Worm (Caenorhabditis elegans) whole organism, mixed stage, embryonic: ENCODE results near the gene F21H7.3.

Source experiments
- M03D4.4 ChIP-seq: sonication (generic microtip); optimal IDR thresholded peaks from 2 replicates; lab custom pipeline; 2017; ENCODE audit warnings: mild to moderate bottlenecking, missing genetic modification characterization, missing compliant biosample characterization
- bed-3 ChIP-seq: fragments of 200-800 bp; sonication (Bioruptor generic); optimal IDR thresholded peaks from 3 replicates; lab custom pipeline; 2018; ENCODE audit warnings: mild to moderate bottlenecking, missing genetic modification characterization, moderate library complexity, missing compliant biosample characterization
- blmp-1 ChIP-seq: fragments of 150-350 bp; optimal IDR thresholded peaks from 2 replicates; lab custom pipeline; 2014; ENCODE audit warnings: missing biosample characterization, missing genetic modification characterization
- ceh-43 ChIP-seq: fragments of 200-800 bp; sonication (Bioruptor generic); optimal IDR thresholded peaks from 2 replicates; lab custom pipeline; 2018; ENCODE audit warnings: mild to moderate bottlenecking, missing genetic modification characterization, moderate library complexity, missing compliant biosample characterization
- ces-1 ChIP-seq: fragments of 150-350 bp; optimal IDR thresholded peaks from 2 replicates; lab custom pipeline; 2014; ENCODE audit warnings: missing biosample characterization, missing genetic modification reagents, missing genetic modification characterization
- cnd-1 ChIP-seq: fragments of 200-800 bp; sonication (Bioruptor generic); optimal IDR thresholded peaks from 2 replicates; lab custom pipeline; 2018; ENCODE audit warnings: mild to moderate bottlenecking, missing genetic modification characterization, missing compliant biosample characterization
- drap-1 ChIP-seq: fragments of 200-800 bp; sonication (Bioruptor generic); optimal IDR thresholded peaks from 3 replicates; lab custom pipeline; 2018; ENCODE audit warnings: mild to moderate bottlenecking, missing genetic modification characterization, missing compliant biosample characterization
- elt-1 ChIP-seq: sonication (generic microtip); optimal IDR thresholded peaks from 2 replicates; lab custom pipeline; 2017; ENCODE audit warnings: missing genetic modification characterization, mild to moderate bottlenecking, missing compliant biosample characterization, antibody characterized with exemption, moderate library complexity, borderline replicate concordance; ENCODE audit not compliant: insufficient read depth
- elt-3 ChIP-seq: fragments of 150-350 bp; optimal IDR thresholded peaks from 2 replicates; lab custom pipeline; 2014; ENCODE audit warnings: missing biosample characterization, missing genetic modification characterization
- flh-1 ChIP-seq: fragments of 200-800 bp; sonication (Bioruptor generic); optimal IDR thresholded peaks from 2 replicates; lab custom pipeline; 2018; ENCODE audit warnings: mild to moderate bottlenecking, missing genetic modification characterization, moderate library complexity, missing compliant biosample characterization
- ham-2 ChIP-seq: fragments of 200-800 bp; sonication (Bioruptor generic); optimal IDR thresholded peaks from 2 replicates; lab custom pipeline; 2018; ENCODE audit warnings: mild to moderate bottlenecking, missing genetic modification characterization, missing compliant biosample characterization
- hlh-1 ChIP-seq: fragments of 150-350 bp; optimal IDR thresholded peaks from 2 replicates; lab custom pipeline; 2014; ENCODE audit warnings: missing biosample characterization, missing genetic modification reagents, missing genetic modification characterization
- lin-13 ChIP-seq: fragments of 150-350 bp; optimal IDR thresholded peaks from 2 replicates; lab custom pipeline; 2014; ENCODE audit warnings: missing biosample characterization, missing genetic modification characterization
- lsy-2 ChIP-seq: fragments of 150-350 bp; optimal IDR thresholded peaks from 2 replicates; lab custom pipeline; 2014; ENCODE audit warnings: missing biosample characterization, missing genetic modification characterization
- mab-5 ChIP-seq: fragments of 150-350 bp; optimal IDR thresholded peaks from 2 replicates; lab custom pipeline; 2014; ENCODE audit warnings: missing biosample characterization, missing genetic modification characterization
- mep-1 ChIP-seq: fragments of 150-350 bp; optimal IDR thresholded peaks from 2 replicates; lab custom pipeline; 2017; ENCODE audit warnings: missing biosample characterization, missing genetic modification reagents, missing genetic modification characterization, inconsistent platforms
- mls-2 ChIP-seq: sonication (generic microtip); optimal IDR thresholded peaks from 2 replicates; lab custom pipeline; 2016; ENCODE audit warnings: mild to moderate bottlenecking, missing genetic modification characterization, moderate library complexity, missing compliant biosample characterization
- nhr-12 ChIP-seq: fragments of 150-350 bp; optimal IDR thresholded peaks from 2 replicates; lab custom pipeline; 2014; ENCODE audit warnings: missing biosample characterization, missing genetic modification characterization
- nhr-2 ChIP-seq: fragments of 150-350 bp; optimal IDR thresholded peaks from 2 replicates; lab custom pipeline; 2014; ENCODE audit warnings: missing biosample characterization, missing genetic modification characterization
- nhr-237 ChIP-seq: fragments of 150-350 bp; optimal IDR thresholded peaks from 2 replicates; lab custom pipeline; 2014; ENCODE audit warnings: missing biosample characterization, missing genetic modification characterization
- nhr-76 ChIP-seq: sonication (generic microtip); optimal IDR thresholded peaks from 2 replicates; lab custom pipeline; 2017; ENCODE audit warnings: missing biosample characterization, missing genetic modification characterization
- pha-4 ChIP-seq: fragments of 150-350 bp; optimal IDR thresholded peaks from 2 replicates; lab custom pipeline; 2018; ENCODE audit warnings: missing biosample characterization, missing genetic modification reagents, missing genetic modification characterization
- sem-2 ChIP-seq: fragments of 200-800 bp; sonication (Bioruptor generic); optimal IDR thresholded peaks from 2 replicates; lab custom pipeline; 2018; ENCODE audit warnings: mild to moderate bottlenecking, missing genetic modification characterization, missing compliant biosample characterization
- sptf-1 ChIP-seq: sonication (generic microtip); optimal IDR thresholded peaks from 2 replicates; lab custom pipeline; 2017; ENCODE audit warnings: mild to moderate bottlenecking, missing genetic modification characterization, moderate library complexity, missing compliant biosample characterization
- unc-39 ChIP-seq: fragments of 150-350 bp; optimal IDR thresholded peaks from 2 replicates; lab custom pipeline; 2014; ENCODE audit warnings: missing biosample characterization, missing genetic modification characterization
- unc-62 ChIP-seq: fragments of 150-350 bp; optimal IDR thresholded peaks from 2 replicates; lab custom pipeline; 2014; ENCODE audit warnings: missing biosample characterization, missing genetic modification reagents, missing genetic modification characterization
- zip-8 ChIP-seq: fragments of 150-350 bp; optimal IDR thresholded peaks from 2 replicates; lab custom pipeline; 2014; ENCODE audit warnings: missing biosample characterization, missing genetic modification characterization

The F21H7.3 gene

ce11 chrV:16249105-16249504 lies 14.1 kb upstream of the F21H7.3 start:
- peak; percentile 52 for TF ChIP-seq elt-1 (tag; lab: Kevin White, UChicago)
- TF ChIP-seq drap-1 (GFP tag; lab: Kevin White, UChicago), result no peak
- TF ChIP-seq cnd-1 (tag; lab: Kevin White, UChicago), result no peak
- no peak for TF ChIP-seq mab-5 (tag; lab: Kevin White, UChicago)
- TF ChIP-seq nhr-12, result no peak

- TF ChIP-seq blmp-1 (tag; lab: Kevin White, UChicago) (no peak), ceh-43 (GFP tag; lab: Kevin White, UChicago) (no peak), nhr-2 (tag; lab: Kevin White, UChicago) (no peak), M03D4.4 (no peak), pha-4 (tag; lab: Kevin White, UChicago) (no peak)
These were observed 11.5 kb upstream of the F21H7.3 start, which contains the start of gene srh-95 for ce11 chrV:16246579-16246978. TSS of gene srh-95 (plus strand) at chrV:16246879.

DNA sequence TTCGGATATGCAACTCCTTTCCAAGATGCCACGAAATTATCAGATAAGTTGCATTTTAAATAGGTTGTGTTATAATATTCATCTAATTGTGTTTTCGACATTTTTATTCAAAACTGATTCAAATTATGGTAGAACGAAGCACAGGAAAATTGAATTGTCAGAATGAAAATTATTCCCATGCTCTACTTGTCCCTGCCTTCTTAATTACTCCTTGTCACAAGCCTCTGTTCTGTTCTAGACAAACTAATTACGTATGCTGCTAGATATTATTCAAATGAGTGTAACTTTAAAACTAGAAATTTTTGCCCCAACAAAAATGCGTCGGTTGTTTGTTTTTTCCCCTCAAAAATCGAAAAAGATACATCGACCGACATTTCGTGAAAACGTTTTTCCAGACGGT lies 9.0 kb upstream of the F21H7.3 start, which contains the start of gene srh-104:
Gene srh-104, minus strand, starts transcription at position 101 of the 400 bp plus-strand sequence.
- TF ChIP-seq mab-5 (tag; lab: Kevin White, UChicago) (no peak), cnd-1 (tag; lab: Kevin White, UChicago) (no peak), nhr-12 (no peak), nhr-2 (tag; lab: Kevin White, UChicago) (no peak), lin-13 (no peak), blmp-1 (tag; lab: Kevin White, UChicago) (no peak), lsy-2 (tag; lab: Kevin White, UChicago) (no peak), sptf-1 (tag; lab: Kevin White, UChicago) (no peak), unc-62 (GFP tag; lab: Kevin White, UChicago) (no peak), ceh-43 (GFP tag; lab: Kevin White, UChicago) (no peak), mep-1 (tag; lab: Kevin White, UChicago) (no peak), elt-1 (tag; lab: Kevin White, UChicago) (no peak)

DNA sequence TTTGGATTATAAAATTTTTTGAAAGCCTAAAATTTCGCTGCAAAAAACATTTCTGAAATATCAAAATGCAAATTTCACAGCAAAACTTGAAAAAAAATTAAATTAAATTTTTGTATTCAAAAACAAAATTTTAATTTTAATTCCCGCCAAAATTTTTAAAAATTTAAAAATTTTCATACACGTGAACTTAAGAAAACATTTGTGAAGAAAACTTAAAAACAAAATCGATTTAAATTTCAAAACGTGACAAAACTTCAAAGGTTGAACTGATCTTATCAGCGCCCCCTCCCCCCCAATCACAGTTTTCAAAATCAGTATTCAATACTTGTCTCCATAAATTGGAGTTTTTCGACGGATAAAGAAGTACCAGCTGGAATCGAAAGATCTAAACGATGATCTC lies 2.2 kb upstream of the F21H7.3 start, which contains the start of gene F21H7.5:
Gene F21H7.5, plus strand, starts transcription at position 301 of the 400 bp plus-strand sequence.
- no peak for TF ChIP-seq blmp-1 (tag; lab: Kevin White, UChicago)
- no peak for TF ChIP-seq unc-39 (tag; lab: Kevin White, UChicago)
- TF ChIP-seq nhr-12, result no peak
- no peak for TF ChIP-seq pha-4 (tag; lab: Kevin White, UChicago)
- TF ChIP-seq nhr-2 (tag; lab: Kevin White, UChicago), result no peak
- TF ChIP-seq hlh-1, result no peak
- TF ChIP-seq cnd-1 (tag; lab: Kevin White, UChicago), result no peak
- no peak for TF ChIP-seq sem-2 (GFP tag; lab: Kevin White, UChicago)
- no peak for TF ChIP-seq ham-2
- TF ChIP-seq elt-3 (tag; lab: Kevin White, UChicago), result no peak
- no peak for TF ChIP-seq nhr-237 (tag; lab: Kevin White, UChicago)
- no peak for TF ChIP-seq zip-8 (tag; lab: Kevin White, UChicago)

DNA sequence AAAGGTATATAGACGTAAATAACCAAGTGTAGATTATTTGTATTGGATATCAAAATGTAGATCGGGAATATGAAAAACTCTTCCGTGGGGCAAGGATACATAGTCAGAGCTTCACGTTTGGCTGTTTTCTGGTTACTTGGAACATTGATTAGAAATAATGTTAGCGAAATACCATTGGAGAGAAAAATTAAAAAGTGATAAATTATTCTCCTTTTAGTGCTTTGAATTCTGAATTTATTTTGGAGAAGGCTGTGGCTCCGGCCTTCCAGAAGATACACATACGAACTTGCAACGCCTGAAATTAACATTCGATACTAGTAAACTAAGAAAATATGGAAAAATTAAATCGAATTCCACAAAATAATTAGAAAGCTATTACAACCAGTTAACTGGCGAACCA lies 612 bp upstream of the F21H7.3 start, which contains the start of gene srh-98:
Gene srh-98, minus strand, starts transcription at position 101 of the 400 bp plus-strand sequence.
- TF ChIP-seq unc-62 (GFP tag; lab: Kevin White, UChicago), result no peak

DNA sequence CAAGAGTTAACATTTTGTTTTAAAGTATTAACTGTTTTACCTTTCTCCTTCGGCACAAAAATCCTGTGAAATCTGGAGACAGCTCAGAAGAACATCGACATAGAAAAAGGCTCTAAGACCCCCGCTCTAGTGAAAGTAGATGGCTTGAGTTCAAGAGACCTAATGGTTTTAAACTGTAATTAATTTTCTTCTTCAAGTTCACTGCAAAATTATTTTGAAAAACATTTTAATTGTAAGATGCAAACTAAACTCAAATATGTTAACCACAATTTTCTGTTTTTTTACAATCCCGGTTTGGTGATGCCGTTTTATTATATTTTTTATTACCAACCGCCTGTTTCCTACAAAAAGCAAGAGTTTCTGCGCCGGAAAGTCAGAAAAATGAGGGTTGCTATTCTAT lies 1.4 kb downstream of the F21H7.3 start, which contains the start of gene clec-233:
Gene clec-233, plus strand, starts transcription at position 301 of the 400 bp plus-strand sequence.
- TF ChIP-seq drap-1 (GFP tag; lab: Kevin White, UChicago) (no peak), nhr-76 (tag; lab: Kevin White, UChicago) (no peak), elt-1 (tag; lab: Kevin White, UChicago) (no peak), nhr-2 (tag; lab: Kevin White, UChicago) (no peak), bed-3 (GFP tag; lab: Kevin White, UChicago) (no peak), flh-1 (GFP tag; lab: Kevin White, UChicago) (no peak), mls-2 (tag; lab: Kevin White, UChicago) (no peak), unc-39 (tag; lab: Kevin White, UChicago) (no peak), ces-1 (GFP tag; lab: Kevin White, UChicago) (no peak)
